Worm (Caenorhabditis elegans): Measurements from ENCODE around the gene srlf-19.
A peak's percentile ranks its signal among the peaks of the same experiment; 100 is the strongest.

srlf-19 gene

DNA sequence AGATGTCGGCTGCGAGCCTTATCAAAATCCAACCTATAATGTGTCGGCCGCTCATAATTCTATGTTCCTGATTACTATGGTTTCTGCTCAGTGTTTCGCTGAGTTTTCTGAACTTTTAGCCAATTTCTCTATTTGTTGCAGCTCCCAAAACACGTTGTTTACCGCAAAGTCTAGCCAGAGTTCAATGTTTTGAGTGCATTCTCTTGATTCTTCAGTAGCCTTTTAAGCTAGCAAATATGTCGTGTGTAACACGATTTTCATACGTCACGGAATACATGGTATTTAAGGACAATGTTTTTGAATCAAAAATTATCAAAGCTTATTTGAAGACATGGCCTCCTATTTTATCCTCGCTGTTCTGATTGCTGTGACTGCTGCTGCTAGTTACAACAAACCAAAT lies at the start of gene srlf-19:
Gene srlf-19 (plus strand): TSS at position 301 of the 400 bp plus-strand sequence.
- no peak for TF ChIP-seq madf-10 (tag; optimal IDR thresholded peaks at IDR 0.05)
- no peak for TF ChIP-seq snpc-1.1 (tag; optimal IDR thresholded peaks at IDR 0.05; ENCODE audit: insufficient read depth)
- TF ChIP-seq bed-2 (GFP tag; IDR thresholded peaks at IDR 0.05), result no peak
- no peak for TF ChIP-seq attf-6 (GFP tag; IDR thresholded peaks at IDR 0.05)
- TF ChIP-seq T26A5.8 (tag; optimal IDR thresholded peaks at IDR 0.05), result no peak
- no peak for TF ChIP-seq cebp-1 (GFP tag; IDR thresholded peaks at IDR 0.05)
- no peak for TF ChIP-seq cebp-1 (tag; optimal IDR thresholded peaks at IDR 0.05)
- no peak for TF ChIP-seq egl-44 (GFP tag; IDR thresholded peaks at IDR 0.05)
- no peak for TF ChIP-seq chd-7 (tag; optimal IDR thresholded peaks at IDR 0.05)
- TF ChIP-seq F55B11.4 (tag; optimal IDR thresholded peaks at IDR 0.05; ENCODE audit: borderline replicate concordance, insufficient read depth), result no peak
- TF ChIP-seq efl-1 (GFP tag; optimal IDR thresholded peaks at IDR 0.05), result no peak
- no peak for TF ChIP-seq nhr-27 (tag; optimal IDR thresholded peaks at IDR 0.05)

DNA sequence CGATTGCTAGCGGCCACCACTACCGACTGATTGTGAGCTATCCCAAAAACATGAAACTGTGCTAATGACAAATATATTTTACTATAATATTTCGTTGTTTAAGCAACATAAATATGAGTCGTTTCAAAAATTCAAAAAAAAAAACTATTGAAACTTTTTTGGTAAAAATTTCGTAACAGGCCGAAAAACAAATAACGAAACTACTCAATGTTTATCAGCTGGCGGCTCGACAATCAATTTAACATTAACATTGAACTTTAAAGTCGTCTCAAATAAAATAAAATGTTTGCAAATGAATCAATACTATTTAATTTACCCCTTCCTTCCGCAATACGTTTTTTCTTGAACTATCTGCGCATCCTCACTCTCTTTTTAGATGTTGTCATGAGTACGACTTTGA lies 47.5 kb upstream of the srlf-19 start:
- TF ChIP-seq pha-4 (tag; optimal IDR thresholded peaks at IDR 0.05), result peak; percentile 5
- TF ChIP-seq ztf-26 (tag; optimal IDR thresholded peaks at IDR 0.05), result no peak
- TF ChIP-seq C06A6.2 (GFP tag; conservative IDR thresholded peaks at IDR 0.05), result no peak
- TF ChIP-seq ztf-3 (GFP tag; optimal IDR thresholded peaks at IDR 0.05), result no peak
- no peak for TF ChIP-seq mxl-1 (tag; optimal IDR thresholded peaks at IDR 0.05)
- no peak for TF ChIP-seq cebp-1 (GFP tag; IDR thresholded peaks at IDR 0.05)
- TF ChIP-seq cebp-1 (tag; optimal IDR thresholded peaks at IDR 0.05), result peak; percentile 72

DNA sequence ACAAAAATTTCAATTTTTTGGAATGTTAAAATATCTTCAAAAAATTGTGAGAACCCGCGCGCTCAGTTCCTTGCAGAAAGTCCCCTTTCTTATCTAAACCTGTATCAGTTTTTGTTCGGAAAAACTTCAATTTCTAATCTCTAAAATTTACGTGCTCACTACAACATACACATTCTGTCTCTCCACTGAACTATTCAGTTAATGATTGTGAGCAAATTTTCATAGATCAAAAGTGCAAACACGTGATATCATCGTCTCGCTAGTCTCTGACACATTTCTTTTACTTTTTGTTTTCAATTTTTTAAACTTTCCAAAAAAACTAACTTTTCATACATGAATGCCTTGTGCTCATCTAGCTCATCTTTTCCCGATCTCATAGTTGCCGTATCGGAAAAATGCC lies 45.8 kb upstream of the srlf-19 start, which contains the start of gene nhr-203:
Gene nhr-203 (plus strand): TSS at position 332 of the 400 bp plus-strand sequence.
- TF ChIP-seq nhr-80 (tag; optimal IDR thresholded peaks at IDR 0.05) (peak; percentile 67), F37B4.10 (GFP tag; IDR thresholded peaks at IDR 0.05) (no peak)

DNA sequence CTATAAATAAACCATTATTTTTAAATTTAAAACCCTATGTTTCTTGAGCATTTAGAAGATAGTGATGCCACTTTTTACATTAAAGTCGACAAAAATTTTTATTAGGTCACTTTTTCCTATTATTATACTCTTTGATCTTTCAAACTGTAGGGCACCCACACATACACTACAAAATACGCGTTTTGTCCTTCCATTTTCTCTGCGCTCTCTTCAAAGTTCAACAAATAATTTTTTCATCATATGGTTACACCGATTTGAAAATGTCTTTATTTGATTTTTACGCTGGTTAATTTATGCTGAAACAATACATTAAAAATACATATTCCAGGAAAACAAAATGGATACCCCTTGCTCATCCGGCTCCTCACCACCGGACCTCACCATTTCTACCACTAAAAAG lies 43.0 kb upstream of the srlf-19 start, which contains the start of gene nhr-202:
Gene nhr-202 (plus strand): TSS at position 326 of the 400 bp plus-strand sequence.
- TF ChIP-seq snpc-4 (GFP tag; optimal IDR thresholded peaks at IDR 0.05) (no peak), snpc-4 (tag; optimal IDR thresholded peaks at IDR 0.05) (no peak), sea-2 (GFP tag; IDR thresholded peaks at IDR 0.05) (no peak), hmg-20 (GFP tag; IDR thresholded peaks at IDR 0.05) (no peak), nfyb-1 (GFP tag; IDR thresholded peaks at IDR 0.05) (no peak), nhr-80 (tag; optimal IDR thresholded peaks at IDR 0.05) (peak; percentile 49)

DNA sequence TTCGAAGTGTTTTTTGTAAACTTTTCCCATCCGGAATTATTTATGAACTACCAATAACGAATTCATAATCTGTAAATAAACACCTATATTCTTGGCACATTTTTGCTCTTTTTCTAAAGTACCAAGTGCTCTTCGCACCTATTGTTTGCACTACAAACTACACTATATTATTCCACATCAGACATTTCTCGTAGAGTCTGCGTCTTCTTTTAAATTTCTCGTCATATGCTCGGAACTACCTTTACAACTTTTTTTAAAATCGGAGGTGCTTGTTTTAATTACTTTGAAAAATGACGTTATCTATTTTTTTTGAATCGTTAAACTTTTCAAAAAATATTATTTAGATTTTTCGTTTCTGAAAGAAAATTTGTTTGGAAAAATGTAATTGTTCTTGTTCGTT lies 40.5 kb upstream of the srlf-19 start, which contains the start of gene nhr-201:
Gene nhr-201 (plus strand): TSS at position 29 of the 400 bp plus-strand sequence.
- TF ChIP-seq B0261.1 (tag; optimal IDR thresholded peaks at IDR 0.05) (no peak), Y56A3A.18 (GFP tag; IDR thresholded peaks at IDR 0.05) (no peak), nhr-80 (tag; optimal IDR thresholded peaks at IDR 0.05) (peak; percentile 11), mes-4 (tag; optimal IDR thresholded peaks at IDR 0.05) (no peak), atf-7 (tag; optimal IDR thresholded peaks at IDR 0.05) (no peak), K12H6.12 (tag; optimal IDR thresholded peaks at IDR 0.05) (no peak), ztf-6 (GFP tag; IDR thresholded peaks at IDR 0.05) (no peak)

DNA sequence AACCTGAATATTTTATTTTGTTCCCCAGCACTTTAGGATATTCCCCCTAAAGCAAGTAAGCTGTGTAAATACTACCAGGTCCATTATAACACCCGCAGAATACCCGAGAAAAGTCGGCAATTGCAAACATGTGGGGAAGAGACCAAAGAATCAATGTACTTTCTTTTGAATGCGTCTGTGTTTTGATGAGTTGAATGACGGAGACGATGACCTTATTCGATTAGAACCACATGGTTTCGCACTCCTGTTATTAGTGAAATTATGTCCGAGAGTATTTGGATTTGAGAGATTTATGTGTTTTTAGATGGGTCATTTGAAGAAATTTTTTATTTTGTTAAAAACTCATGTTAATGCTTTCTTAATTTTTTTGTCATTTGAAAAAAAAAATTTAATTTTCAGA lies 39.9 kb upstream of the srlf-19 start:
- TF ChIP-seq K12H6.12 (tag; optimal IDR thresholded peaks at IDR 0.05) (no peak), Y95B8A.8 (GFP tag; IDR thresholded peaks at IDR 0.05) (no peak), unc-62 (GFP tag; optimal IDR thresholded peaks at IDR 0.05) (no peak), egl-18 (GFP tag; IDR thresholded peaks at IDR 0.05) (no peak), F57C9.4 (tag; optimal IDR thresholded peaks at IDR 0.05) (no peak), lin-40 (tag; optimal IDR thresholded peaks at IDR 0.05) (no peak), dpff-1 (tag; optimal IDR thresholded peaks at IDR 0.05) (no peak), lin-54 (GFP tag; optimal IDR thresholded peaks at IDR 0.05) (no peak), ztf-22 (GFP tag; optimal IDR thresholded peaks at IDR 0.05) (no peak), ceh-100 (GFP tag; IDR thresholded peaks at IDR 0.05) (no peak), zfh-2 (GFP tag; conservative IDR thresholded peaks at IDR 0.05) (no peak)
